Fruit fly (Drosophila melanogaster) whole organism, larva: ENCODE results near the gene CG2061.

ENCODE experiments used
- noc ChIP-seq: fragments of 200-800 bp; sonication (Bioruptor generic); optimal IDR thresholded peaks from 3 replicates; lab custom pipeline; 2019; ENCODE audit warnings: missing biosample characterization, mild to moderate bottlenecking, missing genetic modification characterization, moderate library complexity

The CG2061 gene

dm6 chrX:11109670-11110069 is 17.4 kb downstream of the CG2061 start:
- TF ChIP-seq noc (tag; lab: Kevin White, UChicago): no peak

DNA sequence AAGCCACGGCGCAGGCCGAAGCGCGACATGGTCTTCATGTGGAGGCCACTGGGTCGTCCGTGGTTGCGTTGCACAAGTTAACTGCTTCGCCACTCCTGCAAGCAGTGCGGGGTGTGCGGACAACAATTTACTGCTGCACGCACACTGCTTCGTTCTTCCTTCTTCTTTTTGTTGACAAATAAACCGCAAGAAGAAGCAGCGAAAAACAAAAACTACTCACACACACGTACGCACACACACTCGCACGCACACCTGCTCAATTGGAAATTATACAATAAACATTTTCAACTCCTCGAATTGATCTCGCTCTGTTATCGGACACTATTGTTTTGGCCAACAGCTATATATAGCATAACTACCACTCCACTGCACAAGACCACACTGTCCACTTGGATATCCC is 31.3 kb downstream of the CG2061 start:
- no peak for TF ChIP-seq noc (tag; lab: Kevin White, UChicago)

- TF ChIP-seq noc (tag; lab: Kevin White, UChicago): no peak
Observed at dm6 chrX:11124126-11124748, 31.9 kb downstream of the CG2061 start, which contains the start of gene CG11122. CG11122 (minus strand) TSS chrX:11124726.

dm6 chrX:11124749-11125508 is 32.6 kb downstream of the CG2061 start, which contains the start of gene Rpt3:
Rpt3 (plus strand) TSS chrX:11125101.
- TF ChIP-seq noc (tag; lab: Kevin White, UChicago): no peak

- no peak for TF ChIP-seq noc (tag; lab: Kevin White, UChicago)
Observed at dm6 chrX:11128828-11129227, 36.5 kb downstream of the CG2061 start, which contains the start of gene SrpRalpha. SrpRalpha (minus strand) TSS chrX:11129087.

- no peak for TF ChIP-seq noc (tag; lab: Kevin White, UChicago)
Observed at dm6 chrX:11132312-11132711, 40.0 kb downstream of the CG2061 start, which contains the start of gene CG44385. CG44385 (minus strand) TSS chrX:11132412.

DNA sequence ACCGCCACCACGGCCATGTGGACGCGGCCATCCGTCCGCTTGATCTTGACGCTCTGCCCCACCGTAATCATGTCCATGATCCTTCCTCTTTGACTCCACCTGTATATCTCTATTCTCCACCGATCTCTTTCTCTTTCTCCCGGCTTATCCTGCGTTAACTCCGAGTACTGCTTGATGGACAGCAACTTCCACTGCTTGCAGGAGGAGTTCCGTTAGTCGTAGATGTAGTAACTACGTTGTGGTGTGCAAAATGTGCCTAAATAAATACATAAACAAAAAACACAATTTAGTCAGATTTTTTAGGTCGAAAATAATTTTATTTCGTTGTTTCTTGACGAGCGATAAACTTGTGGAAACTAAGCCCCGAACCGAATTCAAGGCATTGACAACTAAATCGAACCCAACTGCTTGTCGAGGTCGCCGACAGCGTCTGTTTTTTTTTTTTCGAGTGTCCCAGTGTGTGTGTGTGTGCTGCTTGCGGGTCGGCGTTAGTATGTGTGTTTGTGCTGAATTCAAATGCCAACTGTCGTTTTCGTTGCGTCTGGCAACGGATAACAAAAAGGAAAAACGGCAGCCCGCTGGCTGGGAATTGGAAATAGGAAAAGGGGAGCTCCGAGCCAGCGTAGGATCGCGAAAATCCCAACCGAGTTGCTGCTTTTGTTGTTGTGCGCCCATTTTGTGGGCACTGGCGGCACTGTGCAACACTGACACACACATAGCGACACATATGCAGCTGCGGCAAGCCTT is 43.7 kb downstream of the CG2061 start:
- peak; percentile 3 for TF ChIP-seq noc (tag; lab: Kevin White, UChicago)

DNA sequence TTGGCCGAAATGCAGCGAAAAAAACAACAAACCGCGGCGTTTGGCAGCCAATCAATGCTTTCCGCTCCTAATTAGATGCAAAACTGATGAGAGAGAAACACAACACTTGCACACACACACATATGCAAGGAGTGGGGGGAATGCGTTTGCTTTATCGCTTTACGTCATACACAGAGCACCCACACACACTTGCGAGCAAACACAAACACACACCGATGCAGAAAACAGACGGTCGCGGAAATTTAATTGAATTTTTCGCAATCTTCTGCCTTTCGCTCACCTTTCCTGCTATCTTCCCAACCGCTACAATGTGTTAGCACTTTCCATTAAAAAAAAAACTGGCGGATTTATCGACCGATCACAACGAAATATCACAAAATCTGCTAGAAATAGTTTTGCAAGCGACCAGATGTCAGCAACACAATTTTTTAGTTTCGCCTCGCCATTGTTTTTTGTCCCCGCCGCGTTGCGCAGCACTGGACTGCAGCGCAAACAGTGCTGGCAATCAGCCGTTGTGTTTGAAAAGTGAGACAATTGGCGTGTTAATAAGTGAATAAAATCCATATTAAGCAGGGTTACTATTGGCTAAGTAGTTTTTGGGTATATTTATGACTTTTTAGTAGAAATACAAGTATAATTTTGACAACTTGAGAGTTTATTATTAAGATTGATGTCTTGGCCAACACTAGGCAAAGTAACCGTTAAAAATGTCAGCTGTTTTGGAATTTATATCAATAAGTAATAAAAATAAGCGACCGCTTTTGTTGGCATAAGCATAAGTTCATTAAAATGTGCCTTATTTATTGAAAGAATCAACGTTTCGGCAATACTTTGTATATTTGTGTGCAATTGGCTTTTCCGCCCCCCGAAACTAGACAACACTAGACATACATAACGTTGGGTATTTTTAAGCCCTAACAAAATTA is 44.6 kb downstream of the CG2061 start, which contains the start of gene Klp10A:
TSS of gene Klp10A (minus strand) at position 532 of the 926 bp plus-strand sequence.
- no peak for TF ChIP-seq noc (tag; lab: Kevin White, UChicago)

dm6 chrX:11137566-11138186 is 45.4 kb downstream of the CG2061 start, which contains the start of gene CDK2AP1:
CDK2AP1 (plus strand) TSS chrX:11137859.
- no peak for TF ChIP-seq noc (tag; lab: Kevin White, UChicago)

dm6 chrX:11140163-11140562 is 47.9 kb downstream of the CG2061 start, which contains the start of gene ssp7:
ssp7 (minus strand) TSS chrX:11140263.
- TF ChIP-seq noc (tag; lab: Kevin White, UChicago): peak; percentile 24

DNA sequence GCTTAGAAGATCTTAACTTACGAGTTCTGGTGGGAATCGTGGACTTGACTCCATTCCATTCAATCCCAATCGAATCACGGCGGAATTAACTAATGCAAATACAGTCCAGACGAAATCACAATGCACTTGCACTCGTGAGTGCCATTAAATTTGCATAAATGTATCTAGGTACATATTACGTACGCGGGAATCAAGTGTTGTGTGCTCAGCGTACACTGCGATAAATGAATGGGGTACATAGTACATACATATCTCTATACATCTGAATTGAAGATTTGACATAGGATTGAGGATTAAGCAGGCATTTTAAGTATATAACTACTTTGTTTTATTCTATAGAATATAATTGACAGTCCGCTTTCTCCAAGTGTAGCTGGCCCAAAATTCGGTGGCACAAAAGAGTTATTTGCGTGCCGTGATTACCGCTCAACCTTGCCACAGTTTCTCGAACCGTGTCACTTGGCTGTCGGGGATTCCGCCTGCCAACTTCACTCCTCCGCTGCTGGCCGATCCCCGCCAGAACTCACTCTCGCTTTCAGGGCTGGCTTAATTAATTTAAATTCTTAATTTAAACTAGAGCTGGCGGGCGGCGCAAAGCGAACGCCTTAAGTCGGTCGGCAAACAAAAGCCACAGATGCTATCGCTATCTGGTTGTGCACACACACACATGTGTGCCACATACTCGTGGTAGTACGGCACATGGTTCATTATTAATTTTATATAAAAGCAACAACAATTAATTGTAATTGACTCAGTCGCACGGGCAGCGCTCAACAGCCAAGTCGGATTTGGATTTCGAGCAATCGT is 49.7 kb downstream of the CG2061 start, which contains the start of the genes CG15199 and CG15202:
TSS of gene CG15199 (minus strand) at position 51 of the 807 bp plus-strand sequence.
TSS of gene CG15202 (plus strand) at position 757 of the 807 bp plus-strand sequence.
- TF ChIP-seq noc (tag; lab: Kevin White, UChicago): no peak

- TF ChIP-seq noc (tag; lab: Kevin White, UChicago): no peak
Observed at dm6 chrX:11143820-11144219, 51.5 kb downstream of the CG2061 start, which contains the start of gene CG15201. CG15201 (plus strand) TSS chrX:11144120.
